Fruit fly (Drosophila melanogaster) ovary, adult (tissue): Measurements from ENCODE around the gene CG18284.

Experiments used
- CG17801 ChIP-seq: fragments of 200-800 bp; optimal IDR thresholded peaks from 2 replicates; lab custom pipeline; 2019; ENCODE audit warnings: missing biosample characterization, mild to moderate bottlenecking, missing genetic modification characterization, moderate library complexity; ENCODE audit not compliant: partially characterized antibody

CG18284 gene

dm6 chr2L:10657981-10658380 is 14.2 kb downstream of the CG18284 start, which contains the start of gene CG45690:
CG45690 (plus strand) TSS chr2L:10658281.
- no peak for TF ChIP-seq CG17801 (GFP tag; lab: Kevin White, UChicago)

- no peak for TF ChIP-seq CG17801 (GFP tag; lab: Kevin White, UChicago)
Measured at dm6 chr2L:10661490-10662240, 17.9 kb downstream of the CG18284 start, which contains the start of gene CG31871. CG31871 (plus strand) TSS chr2L:10662081.

- no peak for TF ChIP-seq CG17801 (GFP tag; lab: Kevin White, UChicago)
Measured at dm6 chr2L:10665603-10666002, 21.8 kb downstream of the CG18284 start.

- TF ChIP-seq CG17801 (GFP tag; lab: Kevin White, UChicago): no peak
Measured at dm6 chr2L:10671530-10671929, 27.8 kb downstream of the CG18284 start.

- no peak for TF ChIP-seq CG17801 (GFP tag; lab: Kevin White, UChicago)
Measured at dm6 chr2L:10672989-10673388, 29.2 kb downstream of the CG18284 start.

dm6 chr2L:10676933-10677714 is 33.4 kb downstream of the CG18284 start, which contains the start of gene CG17104:
CG17104 (plus strand) TSS chr2L:10677198.
- no peak for TF ChIP-seq CG17801 (GFP tag; lab: Kevin White, UChicago)

dm6 chr2L:10677715-10678088 is 33.9 kb downstream of the CG18284 start:
- no peak for TF ChIP-seq CG17801 (GFP tag; lab: Kevin White, UChicago)

- no peak for TF ChIP-seq CG17801 (GFP tag; lab: Kevin White, UChicago)
Measured at dm6 chr2L:10679568-10679967, 35.8 kb downstream of the CG18284 start.

dm6 chr2L:10680584-10681080 is 36.9 kb downstream of the CG18284 start, which contains the start of gene CG17105:
CG17105 (plus strand) TSS chr2L:10681030.
- no peak for TF ChIP-seq CG17801 (GFP tag; lab: Kevin White, UChicago)

dm6 chr2L:10681602-10682001 is 37.8 kb downstream of the CG18284 start, which contains the start of gene CG17107:
CG17107 (plus strand) TSS chr2L:10681902.
- TF ChIP-seq CG17801 (GFP tag; lab: Kevin White, UChicago): no peak

dm6 chr2L:10682197-10682596 is 38.4 kb downstream of the CG18284 start:
- TF ChIP-seq CG17801 (GFP tag; lab: Kevin White, UChicago): no peak

- no peak for TF ChIP-seq CG17801 (GFP tag; lab: Kevin White, UChicago)
Measured at dm6 chr2L:10682912-10683311, 39.1 kb downstream of the CG18284 start.

dm6 chr2L:10684309-10684708 is 40.5 kb downstream of the CG18284 start, which contains the start of gene CG7299:
CG7299 (minus strand) TSS chr2L:10684409.
- TF ChIP-seq CG17801 (GFP tag; lab: Kevin White, UChicago): no peak

dm6 chr2L:10685666-10686065 is 41.9 kb downstream of the CG18284 start:
- no peak for TF ChIP-seq CG17801 (GFP tag; lab: Kevin White, UChicago)
